Worm (Caenorhabditis elegans) whole organism, mixed stage, embryonic: ENCODE results near the gene amt-3.
A peak's percentile ranks its signal among the peaks of the same experiment; 100 is the strongest.

Source experiments
- M03D4.4 ChIP-seq: sonication (generic microtip); optimal IDR thresholded peaks from 2 replicates; lab custom pipeline; 2017; ENCODE audit warnings: mild to moderate bottlenecking, missing genetic modification characterization, missing compliant biosample characterization
- blmp-1 ChIP-seq: fragments of 150-350 bp; optimal IDR thresholded peaks from 2 replicates; lab custom pipeline; 2014; ENCODE audit warnings: missing biosample characterization, missing genetic modification characterization
- ceh-39 ChIP-seq: fragments of 150-350 bp; optimal IDR thresholded peaks from 2 replicates; lab custom pipeline; 2014; ENCODE audit warnings: missing biosample characterization, missing genetic modification characterization
- ces-1 ChIP-seq: fragments of 150-350 bp; optimal IDR thresholded peaks from 2 replicates; lab custom pipeline; 2014; ENCODE audit warnings: missing biosample characterization, missing genetic modification reagents, missing genetic modification characterization
- cnd-1 ChIP-seq: fragments of 200-800 bp; sonication (Bioruptor generic); optimal IDR thresholded peaks from 2 replicates; lab custom pipeline; 2018; ENCODE audit warnings: mild to moderate bottlenecking, missing genetic modification characterization, missing compliant biosample characterization
- drap-1 ChIP-seq: fragments of 200-800 bp; sonication (Bioruptor generic); optimal IDR thresholded peaks from 3 replicates; lab custom pipeline; 2018; ENCODE audit warnings: mild to moderate bottlenecking, missing genetic modification characterization, missing compliant biosample characterization
- elt-1 ChIP-seq: sonication (generic microtip); optimal IDR thresholded peaks from 2 replicates; lab custom pipeline; 2017; ENCODE audit warnings: missing genetic modification characterization, mild to moderate bottlenecking, missing compliant biosample characterization, antibody characterized with exemption, moderate library complexity, borderline replicate concordance; ENCODE audit not compliant: insufficient read depth
- flh-1 ChIP-seq: fragments of 200-800 bp; sonication (Bioruptor generic); optimal IDR thresholded peaks from 2 replicates; lab custom pipeline; 2018; ENCODE audit warnings: mild to moderate bottlenecking, missing genetic modification characterization, moderate library complexity, missing compliant biosample characterization
- ham-2 ChIP-seq: fragments of 200-800 bp; sonication (Bioruptor generic); optimal IDR thresholded peaks from 2 replicates; lab custom pipeline; 2018; ENCODE audit warnings: mild to moderate bottlenecking, missing genetic modification characterization, missing compliant biosample characterization
- hlh-1 ChIP-seq: fragments of 150-350 bp; optimal IDR thresholded peaks from 2 replicates; lab custom pipeline; 2014; ENCODE audit warnings: missing biosample characterization, missing genetic modification reagents, missing genetic modification characterization
- lin-13 ChIP-seq: fragments of 150-350 bp; optimal IDR thresholded peaks from 2 replicates; lab custom pipeline; 2014; ENCODE audit warnings: missing biosample characterization, missing genetic modification characterization
- lin-32 ChIP-seq: fragments of 200-800 bp; sonication (Bioruptor generic); optimal IDR thresholded peaks from 2 replicates; lab custom pipeline; 2018; ENCODE audit warnings: mild to moderate bottlenecking, missing genetic modification characterization, missing compliant biosample characterization
- lsy-2 ChIP-seq: fragments of 150-350 bp; optimal IDR thresholded peaks from 2 replicates; lab custom pipeline; 2014; ENCODE audit warnings: missing biosample characterization, missing genetic modification characterization
- mab-5 ChIP-seq: fragments of 150-350 bp; optimal IDR thresholded peaks from 2 replicates; lab custom pipeline; 2014; ENCODE audit warnings: missing biosample characterization, missing genetic modification characterization
- mep-1 ChIP-seq: fragments of 150-350 bp; optimal IDR thresholded peaks from 2 replicates; lab custom pipeline; 2017; ENCODE audit warnings: missing biosample characterization, missing genetic modification reagents, missing genetic modification characterization, inconsistent platforms
- mls-2 ChIP-seq: sonication (generic microtip); optimal IDR thresholded peaks from 2 replicates; lab custom pipeline; 2016; ENCODE audit warnings: mild to moderate bottlenecking, missing genetic modification characterization, moderate library complexity, missing compliant biosample characterization
- nhr-12 ChIP-seq: fragments of 150-350 bp; optimal IDR thresholded peaks from 2 replicates; lab custom pipeline; 2014; ENCODE audit warnings: missing biosample characterization, missing genetic modification characterization
- nhr-2 ChIP-seq: fragments of 150-350 bp; optimal IDR thresholded peaks from 2 replicates; lab custom pipeline; 2014; ENCODE audit warnings: missing biosample characterization, missing genetic modification characterization
- nhr-237 ChIP-seq: fragments of 150-350 bp; optimal IDR thresholded peaks from 2 replicates; lab custom pipeline; 2014; ENCODE audit warnings: missing biosample characterization, missing genetic modification characterization
- nhr-28 ChIP-seq: fragments of 150-350 bp; optimal IDR thresholded peaks from 2 replicates; lab custom pipeline; 2014; ENCODE audit warnings: missing biosample characterization, missing genetic modification characterization
- nhr-76 ChIP-seq: sonication (generic microtip); optimal IDR thresholded peaks from 2 replicates; lab custom pipeline; 2017; ENCODE audit warnings: missing biosample characterization, missing genetic modification characterization
- sem-2 ChIP-seq: fragments of 200-800 bp; sonication (Bioruptor generic); optimal IDR thresholded peaks from 2 replicates; lab custom pipeline; 2018; ENCODE audit warnings: mild to moderate bottlenecking, missing genetic modification characterization, missing compliant biosample characterization
- snpc-4 ChIP-seq: fragments of 150-350 bp; optimal IDR thresholded peaks from 2 replicates; lab custom pipeline; 2014; ENCODE audit warnings: missing biosample characterization, missing genetic modification characterization
- sptf-1 ChIP-seq: sonication (generic microtip); optimal IDR thresholded peaks from 2 replicates; lab custom pipeline; 2017; ENCODE audit warnings: mild to moderate bottlenecking, missing genetic modification characterization, moderate library complexity, missing compliant biosample characterization
- tbx-8 ChIP-seq: fragments of 200-800 bp; sonication (Bioruptor generic); optimal IDR thresholded peaks from 2 replicates; lab custom pipeline; 2018; ENCODE audit warnings: mild to moderate bottlenecking, missing genetic modification characterization, moderate library complexity, missing compliant biosample characterization
- unc-120 ChIP-seq: sonication (generic microtip); optimal IDR thresholded peaks from 2 replicates; lab custom pipeline; 2017; ENCODE audit warnings: missing genetic modification characterization, missing compliant biosample characterization; ENCODE audit not compliant: poor library complexity, severe bottlenecking
- unc-39 ChIP-seq: fragments of 150-350 bp; optimal IDR thresholded peaks from 2 replicates; lab custom pipeline; 2014; ENCODE audit warnings: missing biosample characterization, missing genetic modification characterization
- unc-62 ChIP-seq: fragments of 150-350 bp; optimal IDR thresholded peaks from 2 replicates; lab custom pipeline; 2014; ENCODE audit warnings: missing biosample characterization, missing genetic modification reagents, missing genetic modification characterization
- zip-8 ChIP-seq: fragments of 150-350 bp; optimal IDR thresholded peaks from 2 replicates; lab custom pipeline; 2014; ENCODE audit warnings: missing biosample characterization, missing genetic modification characterization
- ztf-11 ChIP-seq: fragments of 150-350 bp; optimal IDR thresholded peaks from 2 replicates; lab custom pipeline; 2014; ENCODE audit warnings: missing biosample characterization, missing genetic modification characterization

amt-3 gene

DNA sequence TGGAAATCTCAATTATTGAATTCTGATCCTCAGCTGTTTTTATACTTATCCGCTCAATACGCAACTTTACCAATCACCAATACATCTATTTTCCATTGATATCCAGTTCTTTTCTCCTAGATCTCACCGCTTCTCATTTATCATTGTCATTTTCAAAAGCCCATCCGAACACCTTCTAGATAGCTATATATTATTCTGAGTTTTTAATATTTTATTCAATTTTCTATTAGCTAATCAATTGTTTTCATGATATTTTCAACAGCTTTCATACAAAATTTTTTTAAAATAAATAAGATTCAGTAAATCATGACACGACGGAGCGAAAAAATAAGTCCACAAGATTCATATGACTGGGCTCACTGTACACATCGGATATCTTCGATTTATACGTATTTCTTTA lies 12.2 kb upstream of the amt-3 start, which contains the start of gene F49E12.12:
F49E12.12 (plus strand) TSS at position 301 of the 400 bp plus-strand sequence.
- TF ChIP-seq nhr-2 (tag; lab: Kevin White, UChicago): no peak
- TF ChIP-seq nhr-12 (tag; lab: Kevin White, UChicago): no peak
- no peak for TF ChIP-seq ztf-11 (tag; lab: Kevin White, UChicago)
- TF ChIP-seq nhr-76 (tag; lab: Kevin White, UChicago): no peak
- TF ChIP-seq mab-5 (tag; lab: Kevin White, UChicago): no peak
- TF ChIP-seq sem-2 (GFP tag; lab: Kevin White, UChicago): no peak
- TF ChIP-seq ces-1 (GFP tag; lab: Kevin White, UChicago): no peak
- TF ChIP-seq nhr-237: no peak
- TF ChIP-seq sptf-1: no peak
- no peak for TF ChIP-seq elt-1 (tag; lab: Kevin White, UChicago)
- no peak for TF ChIP-seq cnd-1 (tag; lab: Kevin White, UChicago)
- no peak for TF ChIP-seq hlh-1 (tag; lab: Kevin White, UChicago)
- no peak for TF ChIP-seq lin-13
- TF ChIP-seq lsy-2 (tag; lab: Kevin White, UChicago): no peak
- no peak for TF ChIP-seq mls-2 (tag; lab: Kevin White, UChicago)

- TF ChIP-seq lin-32 (GFP tag; lab: Kevin White, UChicago) (no peak), ztf-11 (tag; lab: Kevin White, UChicago) (no peak), unc-62 (GFP tag; lab: Kevin White, UChicago) (no peak), zip-8 (no peak), mls-2 (tag; lab: Kevin White, UChicago) (no peak), lsy-2 (tag; lab: Kevin White, UChicago) (no peak), snpc-4 (tag; lab: Kevin White, UChicago) (no peak), nhr-12 (tag; lab: Kevin White, UChicago) (no peak), blmp-1 (tag; lab: Kevin White, UChicago) (no peak), ham-2 (GFP tag; lab: Kevin White, UChicago) (no peak)
Observed at ce11 chrII:8380188-8380587, 11.2 kb upstream of the amt-3 start.

ce11 chrII:8377722-8378121 lies 8.8 kb upstream of the amt-3 start:
- no peak for TF ChIP-seq nhr-76 (tag; lab: Kevin White, UChicago)
- TF ChIP-seq hlh-1 (tag; lab: Kevin White, UChicago): no peak
- TF ChIP-seq sptf-1: no peak
- TF ChIP-seq nhr-2 (tag; lab: Kevin White, UChicago): no peak
- no peak for TF ChIP-seq snpc-4 (tag; lab: Kevin White, UChicago)
- TF ChIP-seq ztf-11 (tag; lab: Kevin White, UChicago): no peak
- TF ChIP-seq unc-120 (tag; lab: Kevin White, UChicago): no peak
- no peak for TF ChIP-seq mep-1 (tag; lab: Kevin White, UChicago)

DNA sequence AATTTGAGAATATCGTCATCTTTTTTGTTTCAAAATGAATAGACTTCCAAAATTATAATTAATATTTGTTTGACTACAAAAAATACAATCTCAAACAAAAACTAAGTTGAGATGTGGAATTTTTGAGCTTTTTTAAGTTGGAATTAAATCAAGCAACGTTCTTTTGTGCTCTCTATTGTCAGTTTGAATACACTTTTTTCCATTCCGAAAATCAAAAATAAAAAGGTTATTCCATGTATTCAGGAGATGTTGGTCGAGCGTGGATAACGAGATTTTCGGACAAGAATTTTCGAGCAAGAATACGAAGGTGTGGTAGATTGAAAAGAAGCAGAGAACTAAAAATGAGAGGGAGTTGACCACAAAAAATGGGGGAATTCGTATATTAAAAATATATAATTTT lies 1.2 kb upstream of the amt-3 start:
- peak; percentile 38 for TF ChIP-seq ces-1 (GFP tag; lab: Kevin White, UChicago)
- TF ChIP-seq flh-1: no peak
- TF ChIP-seq mls-2 (tag; lab: Kevin White, UChicago): no peak
- TF ChIP-seq nhr-2 (tag; lab: Kevin White, UChicago): no peak
- no peak for TF ChIP-seq ham-2 (GFP tag; lab: Kevin White, UChicago)
- no peak for TF ChIP-seq ceh-39
- TF ChIP-seq hlh-1 (tag; lab: Kevin White, UChicago): no peak

ce11 chrII:8360453-8360852 lies 8.5 kb downstream of the amt-3 start, which contains the start of gene M195.2:
Gene M195.2 (plus strand): TSS chrII:8360753.
- TF ChIP-seq unc-120 (tag; lab: Kevin White, UChicago) (no peak), ces-1 (GFP tag; lab: Kevin White, UChicago) (no peak), nhr-76 (tag; lab: Kevin White, UChicago) (no peak), unc-39 (tag; lab: Kevin White, UChicago) (no peak), nhr-28 (no peak), lsy-2 (tag; lab: Kevin White, UChicago) (no peak), drap-1 (no peak), mab-5 (tag; lab: Kevin White, UChicago) (no peak), sptf-1 (no peak), unc-62 (GFP tag; lab: Kevin White, UChicago) (no peak), elt-1 (tag; lab: Kevin White, UChicago) (no peak)

- no peak for TF ChIP-seq blmp-1 (tag; lab: Kevin White, UChicago)
- TF ChIP-seq tbx-8 (GFP tag; lab: Kevin White, UChicago): no peak
- TF ChIP-seq nhr-12 (tag; lab: Kevin White, UChicago): no peak
- no peak for TF ChIP-seq M03D4.4 (tag; lab: Kevin White, UChicago)
- TF ChIP-seq ham-2 (GFP tag; lab: Kevin White, UChicago): no peak
- TF ChIP-seq lin-13: no peak
- TF ChIP-seq ztf-11 (tag; lab: Kevin White, UChicago): no peak
- TF ChIP-seq nhr-28: no peak
- no peak for TF ChIP-seq zip-8
Observed at ce11 chrII:8359350-8359749, 9.6 kb downstream of the amt-3 start, which contains the start of gene col-77. Gene col-77 (minus strand): TSS chrII:8359381.
